Fruit fly (Drosophila melanogaster) whole organism, prepupa: Measurements from ENCODE around the gene CG10631.

ENCODE experiments used
- Eip78C ChIP-seq: fragments of 200-800 bp; sonication (Bioruptor generic); peaks from one replicate; lab custom pipeline; 2016; ENCODE audit warnings: missing biosample characterization, missing genetic modification characterization
- lz ChIP-seq: fragments of 200-800 bp; sonication (Bioruptor generic); optimal IDR thresholded peaks from 3 replicates; lab custom pipeline; 2016; ENCODE audit warnings: missing biosample characterization, missing genetic modification characterization

dm6 chr2L:19763446-19763772, 6.7 kb upstream of the CG10631 start:
- TF ChIP-seq lz (no peak), Eip78C (GFP tag; lab: Kevin White, UChicago) (peak; percentile 27)
